Fruit fly (Drosophila melanogaster) whole organism, embryonic: Measurements from ENCODE around the gene Rim2.

Experiments used
- Atf-2 ChIP-seq: fragments of 200-800 bp; sonication (Bioruptor generic); optimal IDR thresholded peaks from 2 replicates; lab custom pipeline; 2016; ENCODE audit warnings: missing biosample characterization, missing genetic modification characterization
- Atf3 ChIP-seq: fragments of 200-800 bp; sonication (Bioruptor generic); optimal IDR thresholded peaks from 3 replicates; lab custom pipeline; 2016; ENCODE audit warnings: missing biosample characterization, missing genetic modification characterization
- B-H2 ChIP-seq: fragments of 200-800 bp; sonication (Bioruptor generic); optimal IDR thresholded peaks from 2 replicates; lab custom pipeline; 2018; ENCODE audit warnings: missing biosample characterization, mild to moderate bottlenecking, missing genetic modification characterization
- Bgb ChIP-seq: fragments of 200-800 bp; sonication (Bioruptor generic); IDR thresholded peaks from 2 replicates; pipeline ENCODE4 v1.3.6; 2022; ENCODE audit warnings: missing biosample characterization, missing genetic modification characterization; ENCODE audit not compliant: partially characterized antibody
- Blimp-1 ChIP-seq: fragments of 200-800 bp; sonication (Bioruptor generic); optimal IDR thresholded peaks from 3 replicates; lab custom pipeline; 2018; ENCODE audit warnings: missing biosample characterization, missing genetic modification characterization, mild to moderate bottlenecking, moderate library complexity, missing genetic modification reagents
- CG10431 ChIP-seq: fragments of 200-800 bp; sonication (Bioruptor generic); optimal IDR thresholded peaks from 3 replicates; lab custom pipeline; 2018; ENCODE audit warnings: missing biosample characterization, mild to moderate bottlenecking, missing genetic modification characterization
- CG11398 ChIP-seq: fragments of 200-800 bp; sonication (Bioruptor generic); optimal IDR thresholded peaks from 2 replicates; lab custom pipeline; 2016; ENCODE audit warnings: missing biosample characterization, missing genetic modification characterization
- CG13296 ChIP-seq: fragments of 200-800 bp; sonication (Bioruptor generic); optimal IDR thresholded peaks from 3 replicates; lab custom pipeline; 2018; ENCODE audit warnings: missing biosample characterization, mild to moderate bottlenecking, missing genetic modification characterization
- CG15479 ChIP-seq: fragments of 200-800 bp; sonication (Bioruptor generic); optimal IDR thresholded peaks from 3 replicates; lab custom pipeline; 2019; ENCODE audit warnings: missing biosample characterization, mild to moderate bottlenecking, missing genetic modification characterization, moderate library complexity
- CG1603 ChIP-seq: fragments of 200-800 bp; sonication (Bioruptor generic); optimal IDR thresholded peaks from 2 replicates; lab custom pipeline; 2019; ENCODE audit warnings: missing biosample characterization, mild to moderate bottlenecking, missing genetic modification characterization, moderate library complexity
- CG17912 ChIP-seq: fragments of 200-800 bp; sonication (Bioruptor generic); optimal IDR thresholded peaks from 2 replicates; lab custom pipeline; 2018; ENCODE audit warnings: missing biosample characterization, mild to moderate bottlenecking, missing genetic modification characterization
- CG2129 ChIP-seq: fragments of 200-800 bp; sonication (Bioruptor generic); IDR thresholded peaks from 2 replicates; pipeline ENCODE4 v1.3.6; 2022; ENCODE audit warnings: missing biosample characterization, missing genetic modification characterization; ENCODE audit not compliant: partially characterized antibody
- CG2712 ChIP-seq: fragments of 200-800 bp; optimal IDR thresholded peaks from 3 replicates; lab custom pipeline; 2019; ENCODE audit warnings: missing biosample characterization, mild to moderate bottlenecking, missing genetic modification characterization, moderate library complexity
- CG33557 ChIP-seq: fragments of 200-800 bp; sonication (Bioruptor generic); optimal IDR thresholded peaks from 2 replicates; lab custom pipeline; 2019; ENCODE audit warnings: missing biosample characterization, mild to moderate bottlenecking, missing genetic modification characterization, moderate library complexity
- CG34376 ChIP-seq: fragments of 200-800 bp; sonication (Bioruptor generic); optimal IDR thresholded peaks from 2 replicates; lab custom pipeline; 2018; ENCODE audit warnings: missing biosample characterization, mild to moderate bottlenecking, missing genetic modification characterization
- CG5953 ChIP-seq: fragments of 200-800 bp; sonication (Bioruptor generic); IDR thresholded peaks from 2 replicates; pipeline ENCODE4 v1.3.6; 2022; ENCODE audit warnings: missing biosample characterization, missing genetic modification characterization
- CG7987 ChIP-seq: fragments of 200-800 bp; sonication (Bioruptor generic); optimal IDR thresholded peaks from 2 replicates; lab custom pipeline; 2018; ENCODE audit warnings: missing biosample characterization, mild to moderate bottlenecking, missing genetic modification characterization, moderate library complexity
- CG9817 ChIP-seq: fragments of 200-800 bp; sonication (Bioruptor generic); optimal IDR thresholded peaks from 2 replicates; lab custom pipeline; 2018; ENCODE audit warnings: missing biosample characterization, mild to moderate bottlenecking, missing genetic modification characterization, moderate library complexity
- Camta ChIP-seq: fragments of 200-800 bp; sonication (Bioruptor generic); optimal IDR thresholded peaks from 2 replicates; lab custom pipeline; 2016; ENCODE audit warnings: missing biosample characterization, missing genetic modification characterization
- Dll ChIP-seq: fragments of 200-800 bp; sonication (Bioruptor generic); IDR thresholded peaks from 4 replicates; pipeline ENCODE4 v1.3.6; 2022; ENCODE audit warnings: missing biosample characterization, missing genetic modification characterization; ENCODE audit not compliant: partially characterized antibody
- Hey ChIP-seq: fragments of 200-800 bp; sonication (Bioruptor generic); optimal IDR thresholded peaks from 3 replicates; lab custom pipeline; 2018; ENCODE audit warnings: missing biosample characterization, mild to moderate bottlenecking, missing genetic modification characterization
- Hr78 ChIP-seq, 2 experiments: fragments of 200-800 bp in 1 of 2; fragments of >200 bp in 1 of 2; sonication (Bioruptor generic) in 1 of 2; optimal IDR thresholded peaks; 2 replicates each; lab custom pipeline; 2017 to 2019; ENCODE audit warnings: missing biosample characterization in 2 of 2, missing genetic modification characterization in 2 of 2, mild to moderate bottlenecking in 1 of 2, moderate library complexity in 1 of 2
- Med ChIP-seq: fragments of 200-800 bp; sonication (Bioruptor generic); peaks from one replicate; lab custom pipeline; 2016; ENCODE audit warnings: missing biosample characterization, missing genetic modification characterization, mild to moderate bottlenecking, inconsistent platforms, moderate library complexity
- Mes4 ChIP-seq: fragments of 200-800 bp; sonication (Bioruptor generic); optimal IDR thresholded peaks from 2 replicates; lab custom pipeline; 2016; ENCODE audit warnings: missing biosample characterization, missing genetic modification characterization
- Mrtf ChIP-seq: fragments of 200-800 bp; sonication (Bioruptor generic); IDR thresholded peaks from 3 replicates; pipeline ENCODE4 v1.3.6; 2022; ENCODE audit warnings: missing biosample characterization, missing genetic modification characterization
- Myb ChIP-seq: fragments of 200-800 bp; sonication (Bioruptor generic); optimal IDR thresholded peaks from 2 replicates; lab custom pipeline; 2016; ENCODE audit warnings: missing biosample characterization, missing genetic modification characterization
- NC2β ChIP-seq: fragments of 200-800 bp; sonication (Bioruptor generic); optimal IDR thresholded peaks from 2 replicates; lab custom pipeline; 2016; ENCODE audit warnings: missing biosample characterization, missing genetic modification characterization
- Nf-YA ChIP-seq: fragments of 200-800 bp; sonication (Bioruptor generic); IDR thresholded peaks from 2 replicates; pipeline ENCODE4 v1.3.6; 2022; ENCODE audit warnings: missing biosample characterization, missing genetic modification characterization
- Scr ChIP-seq: fragments of 200-800 bp; sonication (Bioruptor generic); IDR thresholded peaks from 2 replicates; pipeline ENCODE4 v1.3.6; 2022; ENCODE audit warnings: missing biosample characterization, missing genetic modification characterization; ENCODE audit not compliant: partially characterized antibody
- Sin3A ChIP-seq: fragments of >200 bp; optimal IDR thresholded peaks from 2 replicates; lab custom pipeline; 2018
- Sry-δ ChIP-seq: fragments of 200-800 bp; sonication (Bioruptor generic); optimal IDR thresholded peaks from 2 replicates; lab custom pipeline; 2016; ENCODE audit warnings: missing biosample characterization, missing genetic modification characterization
- TFAM ChIP-seq: fragments of 200-800 bp; sonication (Bioruptor generic); optimal IDR thresholded peaks from 2 replicates; lab custom pipeline; 2017; ENCODE audit warnings: missing biosample characterization, missing genetic modification characterization, inconsistent platforms
- Tbp ChIP-seq: fragments of >200 bp; optimal IDR thresholded peaks from 2 replicates; lab custom pipeline; 2018; ENCODE audit warnings: missing biosample characterization, missing genetic modification characterization
- Xrp1 ChIP-seq: fragments of 200-800 bp; sonication (Bioruptor generic); IDR thresholded peaks from 2 replicates; pipeline ENCODE4 v1.3.6; 2022; ENCODE audit warnings: missing biosample characterization, missing genetic modification characterization
- az2 ChIP-seq: fragments of 200-800 bp; sonication (Bioruptor generic); optimal IDR thresholded peaks from 3 replicates; lab custom pipeline; 2016; ENCODE audit warnings: missing biosample characterization, missing genetic modification characterization
- cato ChIP-seq: fragments of 200-800 bp; sonication (Bioruptor generic); optimal IDR thresholded peaks from 2 replicates; lab custom pipeline; 2016; ENCODE audit warnings: missing biosample characterization, missing genetic modification characterization, borderline replicate concordance
- dmrt99B ChIP-seq: fragments of 200-800 bp; sonication (Bioruptor generic); optimal IDR thresholded peaks from 2 replicates; lab custom pipeline; 2018; ENCODE audit warnings: missing biosample characterization, mild to moderate bottlenecking, missing genetic modification characterization, moderate library complexity
- ems ChIP-seq: fragments of 200-800 bp; sonication (Bioruptor generic); optimal IDR thresholded peaks from 3 replicates; lab custom pipeline; 2016; ENCODE audit warnings: missing biosample characterization, missing genetic modification characterization
- ewg ChIP-seq: fragments of 200-800 bp; sonication (Bioruptor generic); optimal IDR thresholded peaks from 3 replicates; lab custom pipeline; 2017; ENCODE audit warnings: mild to moderate bottlenecking, missing biosample characterization, missing genetic modification reagents, missing genetic modification characterization
- gce ChIP-seq: fragments of 200-800 bp; sonication (Bioruptor generic); IDR thresholded peaks from 3 replicates; pipeline ENCODE4 v1.3.6; 2022; ENCODE audit warnings: missing biosample characterization, missing genetic modification characterization
- gro ChIP-seq: fragments of 200-800 bp; sonication (Bioruptor generic); optimal IDR thresholded peaks from 2 replicates; lab custom pipeline; 2016; ENCODE audit warnings: missing biosample characterization, missing genetic modification characterization
- jing ChIP-seq: fragments of 200-800 bp; sonication (Bioruptor generic); optimal IDR thresholded peaks from 2 replicates; lab custom pipeline; 2018; ENCODE audit warnings: missing biosample characterization, mild to moderate bottlenecking, missing genetic modification characterization
- odd ChIP-seq: fragments of 200-800 bp; sonication (Bioruptor generic); optimal IDR thresholded peaks from 2 replicates; lab custom pipeline; 2017; ENCODE audit warnings: missing biosample characterization, mild to moderate bottlenecking, missing genetic modification characterization
- pho ChIP-seq: fragments of 200-800 bp; sonication (Bioruptor generic); optimal IDR thresholded peaks from 2 replicates; lab custom pipeline; 2016; ENCODE audit warnings: missing biosample characterization, missing genetic modification characterization
- pzg ChIP-seq: fragments of 200-800 bp; sonication (Bioruptor generic); optimal IDR thresholded peaks from 3 replicates; lab custom pipeline; 2018; ENCODE audit warnings: missing biosample characterization, mild to moderate bottlenecking, missing genetic modification characterization, moderate library complexity
- ranshi ChIP-seq: fragments of 200-800 bp; sonication (Bioruptor generic); IDR thresholded peaks from 2 replicates; pipeline ENCODE4 v1.3.6; 2022; ENCODE audit warnings: missing biosample characterization, missing genetic modification characterization
- ro ChIP-seq: fragments of 200-800 bp; sonication (Bioruptor generic); IDR thresholded peaks from 2 replicates; pipeline ENCODE4 v1.3.6; 2022; ENCODE audit warnings: missing biosample characterization, missing genetic modification characterization
- sim ChIP-seq: fragments of 200-800 bp; sonication (Bioruptor generic); IDR thresholded peaks from 2 replicates; pipeline ENCODE4 v1.3.6; 2022; ENCODE audit warnings: missing biosample characterization, missing genetic modification characterization
- tna ChIP-seq: fragments of 200-800 bp; sonication (Bioruptor generic); IDR thresholded peaks from 2 replicates; pipeline ENCODE4 v1.3.6; 2022; ENCODE audit warnings: missing biosample characterization, missing genetic modification characterization; ENCODE audit not compliant: partially characterized antibody
- unpg ChIP-seq: fragments of 200-800 bp; sonication (Bioruptor generic); optimal IDR thresholded peaks from 3 replicates; lab custom pipeline; 2018; ENCODE audit warnings: missing biosample characterization, mild to moderate bottlenecking, missing genetic modification characterization, moderate library complexity
- z ChIP-seq: fragments of 200-800 bp; sonication (Bioruptor generic); IDR thresholded peaks from 3 replicates; pipeline ENCODE4 v1.3.6; 2022; ENCODE audit warnings: missing biosample characterization, missing genetic modification characterization

Gene Rim2

dm6 chr2L:1715699-1716333 is 8.4 kb downstream of the Rim2 start, which contains the start of gene frtz (continued):
- TF ChIP-seq Bgb (peak; percentile 90), CG34376 (GFP tag; lab: Kevin White, UChicago) (peak; percentile 80), Atf-2 (no peak), CG5953 (GFP tag; lab: Robert Waterston, UW) (no peak), gro (no peak), Blimp-1 (GFP tag; lab: Kevin White, UChicago) (no peak), CG15479 (GFP tag; lab: Kevin White, UChicago) (no peak), Hey (no peak), NC2β (no peak), ewg (no peak), Med (GFP tag; lab: Kevin White, UChicago) (peak; percentile 88), Atf3 (GFP tag; lab: Kevin White, UChicago) (no peak), Camta (GFP tag; lab: Kevin White, UChicago) (no peak), Hr78 (GFP tag; optimal IDR thresholded peaks at IDR 0.05; lab: Kevin White, UChicago) (no peak), z (GFP tag; lab: Robert Waterston, UW) (no peak), Sry-δ (GFP tag; lab: Kevin White, UChicago) (peak; percentile 95), Myb (GFP tag; lab: Kevin White, UChicago) (peak; percentile 31), pho (GFP tag; lab: Kevin White, UChicago) (peak; percentile 19), ranshi (GFP tag; lab: Robert Waterston, UW) (no peak), ems (GFP tag; lab: Kevin White, UChicago) (no peak), gce (no peak), dmrt99B (tag; lab: Kevin White, UChicago) (no peak), CG10431 (GFP tag; lab: Kevin White, UChicago) (no peak), CG9817 (tag; lab: Kevin White, UChicago) (peak; percentile 9), tna (GFP tag; lab: Robert Waterston, UW) (peak; percentile 53; the same call in 1 of the 2 replicates), CG2129 (GFP tag; lab: Robert Waterston, UW) (peak; percentile 42; the same call in 1 of the 2 replicates), CG17912 (GFP tag; lab: Kevin White, UChicago) (no peak)

DNA sequence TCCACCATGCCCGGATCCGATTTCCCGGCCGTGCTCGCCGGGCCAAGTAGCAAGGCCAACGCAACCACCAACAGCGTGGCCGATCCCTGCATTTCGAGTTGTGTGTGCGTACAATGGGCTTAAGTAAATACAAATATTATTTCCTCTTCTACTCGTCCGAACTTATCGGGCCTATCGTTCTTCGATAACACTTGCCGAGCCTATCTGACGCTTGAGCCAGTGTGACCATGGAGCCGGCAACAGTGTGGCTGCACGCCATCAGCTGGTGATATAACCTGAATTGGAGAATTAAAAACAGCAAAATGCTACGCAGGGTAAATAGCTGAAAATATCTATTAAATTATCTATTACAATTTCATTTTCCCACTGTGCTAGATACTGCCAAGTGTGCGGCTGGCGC is 14.0 kb downstream of the Rim2 start, which contains the start of the genes CG17660 and mRpL48:
Gene CG17660, minus strand, starts transcription at position 198 of the 400 bp plus-strand sequence.
Gene mRpL48, plus strand, starts transcription at position 239 of the 400 bp plus-strand sequence.
- TF ChIP-seq CG2712 (no peak), B-H2 (GFP tag; lab: Kevin White, UChicago) (peak; percentile 39), unpg (GFP tag; lab: Kevin White, UChicago) (peak; percentile 6), CG7987 (GFP tag; lab: Kevin White, UChicago) (peak; percentile 49), az2 (GFP tag; lab: Kevin White, UChicago) (no peak), Med (GFP tag; lab: Kevin White, UChicago) (peak; percentile 86), CG11398 (GFP tag; lab: Kevin White, UChicago) (peak; percentile 11), odd (GFP tag; lab: Kevin White, UChicago) (no peak), CG13296 (GFP tag; lab: Kevin White, UChicago) (no peak), Mes4 (GFP tag; lab: Kevin White, UChicago) (no peak), Dll (GFP tag; lab: Robert Waterston, UW) (peak; percentile 65), sim (GFP tag; lab: Robert Waterston, UW) (no peak), Nf-YA (GFP tag; lab: Robert Waterston, UW) (no peak), CG1603 (tag; lab: Kevin White, UChicago) (peak; percentile 86), ro (GFP tag; lab: Robert Waterston, UW) (no peak), pzg (GFP tag; lab: Kevin White, UChicago) (peak; percentile 92), CG33557 (peak; percentile 7), jing (GFP tag; lab: Kevin White, UChicago) (no peak), Xrp1 (no peak), TFAM (GFP tag; lab: Kevin White, UChicago) (no peak), Tbp (no peak), Scr (GFP tag; lab: Robert Waterston, UW) (peak; percentile 66), Mrtf (peak; percentile 13; the same call in 1 of the 3 replicates), Sin3A (peak; percentile 65), cato (GFP tag; lab: Kevin White, UChicago) (no peak)
